Worm (Caenorhabditis elegans) whole organism, L2 larva: ENCODE data around the gene B0001.2.

Experiments
- ZK546.5 ChIP-seq: sonication (generic microtip); optimal IDR thresholded peaks from 2 replicates; lab custom pipeline; 2017; ENCODE audit warnings: missing biosample characterization, missing genetic modification characterization
- aly-2 ChIP-seq: fragments of 150-350 bp; optimal IDR thresholded peaks from 2 replicates; lab custom pipeline; 2014; ENCODE audit warnings: missing biosample characterization, missing genetic modification characterization
- ama-1 ChIP-seq: fragments of 150-350 bp; optimal IDR thresholded peaks from 2 replicates; lab custom pipeline; 2018; ENCODE audit warnings: inconsistent platforms
- dmd-4 ChIP-seq: sonication (generic microtip); optimal IDR thresholded peaks from 2 replicates; lab custom pipeline; 2017; ENCODE audit warnings: missing biosample characterization, missing genetic modification characterization
- lin-13 ChIP-seq: fragments of 150-350 bp; optimal IDR thresholded peaks from 2 replicates; lab custom pipeline; 2014; ENCODE audit warnings: missing biosample characterization, missing genetic modification reagents, missing genetic modification characterization
- lin-39 ChIP-seq: fragments of 150-350 bp; optimal IDR thresholded peaks from 2 replicates; lab custom pipeline; 2014; ENCODE audit warnings: missing biosample characterization, missing genetic modification reagents, missing genetic modification characterization
- lsy-2 ChIP-seq, 2 experiments: fragments of 150-350 bp in 1 of 2; sonication (generic microtip) in 1 of 2; optimal IDR thresholded peaks; 2 replicates each; lab custom pipeline; 2014 to 2017; ENCODE audit warnings: missing biosample characterization in 2 of 2, missing genetic modification characterization in 2 of 2
- mbf-1 ChIP-seq: sonication (generic microtip); optimal IDR thresholded peaks from 2 replicates; lab custom pipeline; 2017; ENCODE audit warnings: missing biosample characterization, missing genetic modification characterization
- nhr-11 ChIP-seq: fragments of 150-350 bp; optimal IDR thresholded peaks from 2 replicates; lab custom pipeline; 2014; ENCODE audit warnings: missing biosample characterization, missing genetic modification characterization
- unc-39 ChIP-seq: fragments of 150-350 bp; optimal IDR thresholded peaks from 2 replicates; lab custom pipeline; 2014; ENCODE audit warnings: missing biosample characterization, missing genetic modification characterization
- unc-62 ChIP-seq: fragments of 150-350 bp; optimal IDR thresholded peaks from 2 replicates; lab custom pipeline; 2014; ENCODE audit warnings: missing biosample characterization, missing genetic modification reagents, missing genetic modification characterization
- zag-1 ChIP-seq: fragments of 150-350 bp; optimal IDR thresholded peaks from 2 replicates; lab custom pipeline; 2014; ENCODE audit warnings: missing biosample characterization, missing genetic modification characterization

DNA sequence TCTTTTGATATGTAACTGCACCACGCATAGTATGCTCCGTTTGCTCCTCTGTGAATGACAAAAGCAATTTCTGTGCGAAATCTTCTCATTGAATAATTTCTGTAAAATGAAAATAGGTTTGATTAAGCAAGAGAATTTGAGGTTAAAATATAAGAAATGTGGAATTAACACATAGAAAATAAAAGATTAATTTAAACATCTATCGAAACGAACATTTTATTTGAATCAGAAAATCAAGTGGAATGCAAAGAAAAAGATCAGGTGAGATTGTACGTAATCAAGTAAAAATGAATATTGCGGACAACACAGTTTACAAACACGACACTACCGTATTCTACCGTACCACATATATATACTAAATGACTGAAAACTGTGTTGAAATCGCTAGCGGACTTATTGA is 9.8 kb downstream of the B0001.2 start, which contains the start of gene B0001.8:
- TF ChIP-seq lsy-2 (tag; optimal IDR thresholded peaks at IDR 0.05; lab: Kevin White, UChicago) (no peak), nhr-11 (no peak), ZK546.5 (tag; lab: Kevin White, UChicago) (no peak), lin-13 (GFP tag; lab: Kevin White, UChicago) (no peak), dmd-4 (tag; lab: Kevin White, UChicago) (no peak), mbf-1 (tag; lab: Kevin White, UChicago) (no peak), unc-39 (tag; lab: Kevin White, UChicago) (no peak), lin-39 (no peak), zag-1 (tag; lab: Kevin White, UChicago) (no peak), ama-1 (lab: Kevin White, UChicago) (no peak), aly-2 (no peak), unc-62 (GFP tag; lab: Kevin White, UChicago) (no peak)
